Worm (Caenorhabditis elegans) whole organism, young adult: ENCODE data around the gene EEED8.2.

ENCODE experiments used
- ceh-79 ChIP-seq: sonication (generic microtip); optimal IDR thresholded peaks from 2 replicates; lab custom pipeline; 2017; ENCODE audit warnings: mild to moderate bottlenecking, missing genetic modification characterization, missing compliant biosample characterization
- ekl-4 ChIP-seq: fragments of 200-800 bp; sonication (Bioruptor generic); IDR thresholded peaks from 2 replicates; pipeline ENCODE4 v1.3.6; 2022; ENCODE audit warnings: missing genetic modification reagents, missing genetic modification characterization, missing compliant biosample characterization
- hlh-26 ChIP-seq: fragments of 200-800 bp; sonication (Bioruptor generic); conservative IDR thresholded peaks from 2 replicates; pipeline ENCODE4 v1.3.6; 2022; ENCODE audit warnings: missing genetic modification reagents, missing genetic modification characterization, missing compliant biosample characterization
- sptf-2 ChIP-seq: fragments of 200-800 bp; sonication (Bioruptor generic); optimal IDR thresholded peaks from 2 replicates; lab custom pipeline; 2018; ENCODE audit warnings: mild to moderate bottlenecking, missing genetic modification characterization, missing compliant biosample characterization
- unc-130 ChIP-seq: sonication (generic microtip); optimal IDR thresholded peaks from 2 replicates; lab custom pipeline; 2016; ENCODE audit warnings: missing genetic modification reagents, missing genetic modification characterization, missing compliant biosample characterization
- unc-62 ChIP-seq: fragments of 150-350 bp; optimal IDR thresholded peaks from 2 replicates; lab custom pipeline; 2014; ENCODE audit warnings: missing biosample characterization, missing genetic modification reagents, missing genetic modification characterization

ce11 chrII:5460911-5461310 is 44.4 kb downstream of the EEED8.2 start:
- no peak for TF ChIP-seq hlh-26 (GFP tag; lab: Robert Waterston, UW)
- TF ChIP-seq unc-130, result no peak
- TF ChIP-seq sptf-2 (GFP tag; lab: Kevin White, UChicago), result no peak
- no peak for TF ChIP-seq ekl-4 (GFP tag; lab: Robert Waterston, UW)
- TF ChIP-seq ceh-79 (tag; lab: Kevin White, UChicago), result no peak
- TF ChIP-seq unc-62 (GFP tag; lab: Kevin White, UChicago), result no peak
